Fruit fly (Drosophila melanogaster): ENCODE measurements around the gene mab-21.
A peak's percentile ranks its signal among the peaks of the same experiment; 100 is the strongest.

mab-21 gene

DNA sequence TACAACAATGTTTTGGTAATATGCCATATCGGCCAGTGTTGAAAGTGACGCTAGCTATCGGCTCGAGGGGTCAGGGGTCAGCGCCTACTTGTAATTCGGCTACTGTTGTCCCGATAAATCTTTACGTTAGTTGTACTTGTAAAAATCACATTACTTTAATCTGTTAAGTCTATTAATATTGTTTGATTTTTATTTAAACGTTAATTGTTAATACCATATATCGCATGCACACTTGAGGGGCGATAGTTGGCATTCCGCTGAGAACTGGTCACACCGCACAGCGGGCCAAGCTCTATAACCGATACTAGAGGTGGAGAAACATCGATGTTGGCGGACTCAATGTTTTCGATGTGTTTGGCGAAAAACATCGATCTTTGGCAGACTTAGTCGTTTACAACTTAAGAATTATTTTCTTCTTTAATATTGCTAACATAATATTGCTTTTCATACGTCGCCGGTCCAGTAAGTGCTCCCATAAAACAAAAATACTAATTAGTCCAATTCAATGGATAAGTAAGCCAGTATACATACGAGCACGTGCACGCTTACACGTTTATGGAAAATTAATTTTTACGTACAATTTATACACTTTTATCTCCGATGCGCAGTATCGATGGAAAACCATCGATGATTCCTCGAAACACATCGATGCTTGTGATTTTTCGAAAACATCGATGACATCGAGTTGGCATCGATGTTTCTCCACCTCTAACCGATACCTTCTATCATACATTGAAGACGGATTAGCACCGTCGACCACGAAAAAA, 24.4 kb upstream of the mab-21 start, which contains the start of the genes rux and MCTS1 (continued):
- 0 out of 2 replicates have a peak, but pooled peaks have one; percentile 48 for TF ChIP-seq CG31441 (GFP tag; IDR thresholded peaks at IDR 0.05)
- TF ChIP-seq Scr (GFP tag; IDR thresholded peaks at IDR 0.05; ENCODE audit: partially characterized antibody) = peak; percentile 96
- TF ChIP-seq CG30020 (tag; optimal IDR thresholded peaks at IDR 0.05) = peak; percentile 17
- peak; percentile 90 for TF ChIP-seq hb (GFP tag; IDR thresholded peaks at IDR 0.05; ENCODE audit: partially characterized antibody)
- TF ChIP-seq CG8089 (GFP tag; optimal IDR thresholded peaks at IDR 0.05) = no peak
- TF ChIP-seq CG10321 (GFP tag; IDR thresholded peaks at IDR 0.05) = no peak
- TF ChIP-seq vnd (GFP tag; IDR thresholded peaks at IDR 0.05; ENCODE audit: partially characterized antibody) = peak; percentile 92
- TF ChIP-seq CG2712 (tag; optimal IDR thresholded peaks at IDR 0.05) = peak; percentile 14
- TF ChIP-seq Ada2b (GFP tag; IDR thresholded peaks at IDR 0.05) = 0 out of 2 replicates have a peak, but pooled peaks have one; percentile 27
- no peak for TF ChIP-seq Sox100B (GFP tag; optimal IDR thresholded peaks at IDR 0.05)
- TF ChIP-seq ap (GFP tag; IDR thresholded peaks at IDR 0.05) = no peak
- no peak for TF ChIP-seq ken (GFP tag; IDR thresholded peaks at IDR 0.05)
- no peak for TF ChIP-seq Mad (GFP tag; optimal IDR thresholded peaks at IDR 0.05)
- TF ChIP-seq HLH54F (GFP tag; optimal IDR thresholded peaks at IDR 0.05) = peak; percentile 39
- peak; percentile 30 for TF ChIP-seq sd (tag; optimal IDR thresholded peaks at IDR 0.05)
- TF ChIP-seq CG2889 (GFP tag; IDR thresholded peaks at IDR 0.05) = no peak
- TF ChIP-seq shn (GFP tag; optimal IDR thresholded peaks at IDR 0.05) = no peak
- peak; percentile 87 for TF ChIP-seq row (GFP tag; IDR thresholded peaks at IDR 0.05)
- peak; percentile 35 for TF ChIP-seq NC2β (GFP tag; optimal IDR thresholded peaks at IDR 0.05)
- TF ChIP-seq tup (GFP tag; optimal IDR thresholded peaks at IDR 0.05) = peak; percentile 8
- TF ChIP-seq CG15514 (GFP tag; optimal IDR thresholded peaks at IDR 0.05) = peak; percentile 14
- peak; percentile 56 for TF ChIP-seq CG2120 (GFP tag; optimal IDR thresholded peaks at IDR 0.05)
- TF ChIP-seq mld (GFP tag; IDR thresholded peaks at IDR 0.05; ENCODE audit: partially characterized antibody) = peak; percentile 86
- no peak for TF ChIP-seq gcm2 (GFP tag; optimal IDR thresholded peaks at IDR 0.05)
- no peak for TF ChIP-seq CG8944 (GFP tag; optimal IDR thresholded peaks at IDR 0.05)
- TF ChIP-seq Myb (GFP tag; optimal IDR thresholded peaks at IDR 0.05) = peak; percentile 1
- no peak for TF ChIP-seq twi (tag; optimal IDR thresholded peaks at IDR 0.05)
- TF ChIP-seq Sry-δ (GFP tag; optimal IDR thresholded peaks at IDR 0.05) = peak; percentile 89
- peak; percentile 38 for TF ChIP-seq B-H2 (GFP tag; optimal IDR thresholded peaks at IDR 0.05)
- TF ChIP-seq ato (GFP tag; IDR thresholded peaks at IDR 0.05; ENCODE audit: partially characterized antibody) = peak; percentile 86
- TF ChIP-seq ind (GFP tag; optimal IDR thresholded peaks at IDR 0.05) = peak; percentile 43
- no peak for TF ChIP-seq ATbp (GFP tag; optimal IDR thresholded peaks at IDR 0.05)
- TF ChIP-seq CG18599 (GFP tag; optimal IDR thresholded peaks at IDR 0.05) = peak; percentile 1
- peak; percentile 92 for TF ChIP-seq bbx (GFP tag; IDR thresholded peaks at IDR 0.05; ENCODE audit: partially characterized antibody)
- peak; percentile 50 for TF ChIP-seq CG12391 (tag; optimal IDR thresholded peaks at IDR 0.05)
- TF ChIP-seq CG2678 (tag; optimal IDR thresholded peaks at IDR 0.05) = peak; percentile 40
- peak; percentile 19 for TF ChIP-seq Antp (GFP tag; optimal IDR thresholded peaks at IDR 0.05)
- TF ChIP-seq p53 (GFP tag; optimal IDR thresholded peaks at IDR 0.05) = no peak
- peak; percentile 89 for TF ChIP-seq inv (GFP tag; IDR thresholded peaks at IDR 0.05; ENCODE audit: partially characterized antibody)
- TF ChIP-seq vvl (GFP tag; IDR thresholded peaks at IDR 0.05) = 0 out of 2 replicates have a peak, but pooled peaks have one; percentile 34
- TF ChIP-seq ci (GFP tag; IDR thresholded peaks at IDR 0.05) = no peak
- TF ChIP-seq lmd (GFP tag; IDR thresholded peaks at IDR 0.05) = peak; percentile 45; the same call in 1 of the 2 replicates
- TF ChIP-seq CG4424 (GFP tag; optimal IDR thresholded peaks at IDR 0.05) = peak; percentile 17
- no peak for TF ChIP-seq jing (GFP tag; optimal IDR thresholded peaks at IDR 0.05)
- no peak for TF ChIP-seq CG7928 (GFP tag; optimal IDR thresholded peaks at IDR 0.05)
- TF ChIP-seq crol (GFP tag; IDR thresholded peaks at IDR 0.05) = 0 out of 2 replicates have a peak, but pooled peaks have one; percentile 13
- peak; percentile 19 for TF ChIP-seq CG9817 (tag; optimal IDR thresholded peaks at IDR 0.05)
- peak; percentile 65 for TF ChIP-seq trem (tag; optimal IDR thresholded peaks at IDR 0.05)
- peak; percentile 93 for TF ChIP-seq CG10267 (tag; optimal IDR thresholded peaks at IDR 0.05)
